Worm (Caenorhabditis elegans) whole organism, mixed stage, embryonic: ENCODE results near the gene str-124.

Experiments
- M03D4.4 ChIP-seq: sonication (generic microtip); optimal IDR thresholded peaks from 2 replicates; lab custom pipeline; 2017; ENCODE audit warnings: mild to moderate bottlenecking, missing genetic modification characterization, missing compliant biosample characterization
- bed-3 ChIP-seq: fragments of 200-800 bp; sonication (Bioruptor generic); optimal IDR thresholded peaks from 3 replicates; lab custom pipeline; 2018; ENCODE audit warnings: mild to moderate bottlenecking, missing genetic modification characterization, moderate library complexity, missing compliant biosample characterization
- blmp-1 ChIP-seq: fragments of 150-350 bp; optimal IDR thresholded peaks from 2 replicates; lab custom pipeline; 2014; ENCODE audit warnings: missing biosample characterization, missing genetic modification characterization
- ceh-39 ChIP-seq: fragments of 150-350 bp; optimal IDR thresholded peaks from 2 replicates; lab custom pipeline; 2014; ENCODE audit warnings: missing biosample characterization, missing genetic modification characterization
- ceh-43 ChIP-seq: fragments of 200-800 bp; sonication (Bioruptor generic); optimal IDR thresholded peaks from 2 replicates; lab custom pipeline; 2018; ENCODE audit warnings: mild to moderate bottlenecking, missing genetic modification characterization, moderate library complexity, missing compliant biosample characterization
- ceh-83 ChIP-seq: fragments of 200-800 bp; sonication (Bioruptor generic); optimal IDR thresholded peaks from 2 replicates; lab custom pipeline; 2018; ENCODE audit warnings: mild to moderate bottlenecking, missing genetic modification characterization, missing compliant biosample characterization
- ces-1 ChIP-seq: fragments of 150-350 bp; optimal IDR thresholded peaks from 2 replicates; lab custom pipeline; 2014; ENCODE audit warnings: missing biosample characterization, missing genetic modification reagents, missing genetic modification characterization
- drap-1 ChIP-seq: fragments of 200-800 bp; sonication (Bioruptor generic); optimal IDR thresholded peaks from 3 replicates; lab custom pipeline; 2018; ENCODE audit warnings: mild to moderate bottlenecking, missing genetic modification characterization, missing compliant biosample characterization
- elt-1 ChIP-seq: sonication (generic microtip); optimal IDR thresholded peaks from 2 replicates; lab custom pipeline; 2017; ENCODE audit warnings: missing genetic modification characterization, mild to moderate bottlenecking, missing compliant biosample characterization, antibody characterized with exemption, moderate library complexity, borderline replicate concordance; ENCODE audit not compliant: insufficient read depth
- flh-1 ChIP-seq: fragments of 200-800 bp; sonication (Bioruptor generic); optimal IDR thresholded peaks from 2 replicates; lab custom pipeline; 2018; ENCODE audit warnings: mild to moderate bottlenecking, missing genetic modification characterization, moderate library complexity, missing compliant biosample characterization
- ham-2 ChIP-seq: fragments of 200-800 bp; sonication (Bioruptor generic); optimal IDR thresholded peaks from 2 replicates; lab custom pipeline; 2018; ENCODE audit warnings: mild to moderate bottlenecking, missing genetic modification characterization, missing compliant biosample characterization
- hlh-1 ChIP-seq: fragments of 150-350 bp; optimal IDR thresholded peaks from 2 replicates; lab custom pipeline; 2014; ENCODE audit warnings: missing biosample characterization, missing genetic modification reagents, missing genetic modification characterization
- lin-13 ChIP-seq: fragments of 150-350 bp; optimal IDR thresholded peaks from 2 replicates; lab custom pipeline; 2014; ENCODE audit warnings: missing biosample characterization, missing genetic modification characterization
- lin-32 ChIP-seq: fragments of 200-800 bp; sonication (Bioruptor generic); optimal IDR thresholded peaks from 2 replicates; lab custom pipeline; 2018; ENCODE audit warnings: mild to moderate bottlenecking, missing genetic modification characterization, missing compliant biosample characterization
- mab-5 ChIP-seq: fragments of 150-350 bp; optimal IDR thresholded peaks from 2 replicates; lab custom pipeline; 2014; ENCODE audit warnings: missing biosample characterization, missing genetic modification characterization
- mls-2 ChIP-seq: sonication (generic microtip); optimal IDR thresholded peaks from 2 replicates; lab custom pipeline; 2016; ENCODE audit warnings: mild to moderate bottlenecking, missing genetic modification characterization, moderate library complexity, missing compliant biosample characterization
- nhr-12 ChIP-seq: fragments of 150-350 bp; optimal IDR thresholded peaks from 2 replicates; lab custom pipeline; 2014; ENCODE audit warnings: missing biosample characterization, missing genetic modification characterization
- nhr-28 ChIP-seq: fragments of 150-350 bp; optimal IDR thresholded peaks from 2 replicates; lab custom pipeline; 2014; ENCODE audit warnings: missing biosample characterization, missing genetic modification characterization
- pha-4 ChIP-seq: fragments of 150-350 bp; optimal IDR thresholded peaks from 2 replicates; lab custom pipeline; 2018; ENCODE audit warnings: missing biosample characterization, missing genetic modification reagents, missing genetic modification characterization
- snpc-4 ChIP-seq: fragments of 150-350 bp; optimal IDR thresholded peaks from 2 replicates; lab custom pipeline; 2014; ENCODE audit warnings: missing biosample characterization, missing genetic modification characterization
- tbx-8 ChIP-seq: fragments of 200-800 bp; sonication (Bioruptor generic); optimal IDR thresholded peaks from 2 replicates; lab custom pipeline; 2018; ENCODE audit warnings: mild to moderate bottlenecking, missing genetic modification characterization, moderate library complexity, missing compliant biosample characterization
- unc-120 ChIP-seq: sonication (generic microtip); optimal IDR thresholded peaks from 2 replicates; lab custom pipeline; 2017; ENCODE audit warnings: missing genetic modification characterization, missing compliant biosample characterization; ENCODE audit not compliant: poor library complexity, severe bottlenecking
- unc-39 ChIP-seq: fragments of 150-350 bp; optimal IDR thresholded peaks from 2 replicates; lab custom pipeline; 2014; ENCODE audit warnings: missing biosample characterization, missing genetic modification characterization
- unc-62 ChIP-seq: fragments of 150-350 bp; optimal IDR thresholded peaks from 2 replicates; lab custom pipeline; 2014; ENCODE audit warnings: missing biosample characterization, missing genetic modification reagents, missing genetic modification characterization
- zip-8 ChIP-seq: fragments of 150-350 bp; optimal IDR thresholded peaks from 2 replicates; lab custom pipeline; 2014; ENCODE audit warnings: missing biosample characterization, missing genetic modification characterization

str-124 gene

DNA sequence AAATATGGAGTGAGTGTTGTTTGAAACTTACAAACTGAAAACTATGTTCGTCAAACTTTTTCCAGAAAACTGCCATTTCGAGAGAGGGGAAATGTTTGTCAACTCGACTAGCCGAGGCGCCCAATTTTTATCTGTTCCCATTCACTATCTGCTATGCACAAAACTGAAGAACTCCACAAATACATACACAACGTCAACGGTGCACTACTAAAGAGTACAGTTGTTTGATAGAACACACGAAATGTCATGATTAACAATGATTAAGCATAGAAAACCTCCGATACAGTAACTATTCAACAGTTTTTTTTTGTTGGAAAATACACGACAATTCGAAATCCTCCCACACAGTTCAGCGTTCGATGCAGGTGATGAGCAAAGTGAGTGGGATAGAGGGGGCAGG lies 31.8 kb downstream of the str-124 start:
- no peak for TF ChIP-seq unc-39 (tag; lab: Kevin White, UChicago)
- TF ChIP-seq ceh-39 (tag; lab: Kevin White, UChicago), result no peak
- no peak for TF ChIP-seq ceh-43 (GFP tag; lab: Kevin White, UChicago)
- TF ChIP-seq mls-2, result no peak
- no peak for TF ChIP-seq ceh-83 (GFP tag; lab: Kevin White, UChicago)
- no peak for TF ChIP-seq ham-2 (GFP tag; lab: Kevin White, UChicago)
- TF ChIP-seq blmp-1 (tag; lab: Kevin White, UChicago), result no peak
- no peak for TF ChIP-seq lin-32
- no peak for TF ChIP-seq ces-1
- no peak for TF ChIP-seq nhr-12 (tag; lab: Kevin White, UChicago)
- no peak for TF ChIP-seq unc-120 (tag; lab: Kevin White, UChicago)
- no peak for TF ChIP-seq zip-8 (tag; lab: Kevin White, UChicago)
- no peak for TF ChIP-seq hlh-1
- TF ChIP-seq mab-5 (tag; lab: Kevin White, UChicago), result no peak
- no peak for TF ChIP-seq bed-3 (GFP tag; lab: Kevin White, UChicago)
- TF ChIP-seq elt-1, result no peak
- no peak for TF ChIP-seq drap-1 (GFP tag; lab: Kevin White, UChicago)
- no peak for TF ChIP-seq lin-13 (tag; lab: Kevin White, UChicago)
- TF ChIP-seq unc-62 (GFP tag; lab: Kevin White, UChicago), result no peak

DNA sequence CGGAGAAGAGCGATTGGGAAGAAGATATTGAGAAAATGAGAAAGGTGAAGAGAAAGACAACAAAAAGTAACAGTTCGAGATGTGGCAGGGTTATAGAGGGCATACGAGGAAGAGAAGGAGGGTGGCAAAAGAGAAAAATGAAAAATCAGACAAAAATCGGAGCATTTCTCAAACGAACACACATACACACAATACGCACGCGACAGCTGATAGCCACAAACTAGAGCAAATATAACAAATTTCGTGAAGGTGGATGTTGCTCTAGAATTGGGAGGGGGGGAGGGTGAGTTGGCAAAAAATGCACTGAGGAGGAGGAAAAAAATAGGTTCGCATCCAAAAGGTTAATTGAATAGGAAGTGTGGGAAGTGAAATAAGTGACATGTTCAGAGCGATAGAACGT lies 37.5 kb downstream of the str-124 start:
- TF ChIP-seq flh-1, result no peak
- no peak for TF ChIP-seq snpc-4 (tag; lab: Kevin White, UChicago)
- TF ChIP-seq elt-1, result no peak
- no peak for TF ChIP-seq ceh-39 (tag; lab: Kevin White, UChicago)
- no peak for TF ChIP-seq unc-62 (GFP tag; lab: Kevin White, UChicago)

DNA sequence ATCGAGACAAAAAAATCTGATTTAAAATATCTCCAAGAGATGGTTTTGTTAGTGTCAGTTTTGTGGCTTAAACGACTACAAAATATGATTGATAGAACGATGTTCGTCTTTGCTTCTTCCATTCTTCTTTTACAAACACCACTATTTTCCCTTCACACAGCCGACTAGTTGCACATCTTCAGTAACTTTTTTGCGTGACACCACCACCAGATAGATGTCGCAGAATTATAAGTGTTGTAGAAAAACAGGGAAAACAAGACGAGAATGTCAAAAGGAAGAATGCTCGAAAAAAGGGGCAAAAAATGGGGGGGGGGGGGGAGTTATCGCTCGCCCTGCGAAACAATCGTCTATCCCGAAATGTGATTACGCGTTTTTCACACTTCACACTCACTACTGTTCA lies 39.1 kb downstream of the str-124 start:
- no peak for TF ChIP-seq pha-4 (tag; lab: Kevin White, UChicago)
- no peak for TF ChIP-seq tbx-8 (GFP tag; lab: Kevin White, UChicago)
- no peak for TF ChIP-seq nhr-12 (tag; lab: Kevin White, UChicago)
- no peak for TF ChIP-seq unc-62 (GFP tag; lab: Kevin White, UChicago)

DNA sequence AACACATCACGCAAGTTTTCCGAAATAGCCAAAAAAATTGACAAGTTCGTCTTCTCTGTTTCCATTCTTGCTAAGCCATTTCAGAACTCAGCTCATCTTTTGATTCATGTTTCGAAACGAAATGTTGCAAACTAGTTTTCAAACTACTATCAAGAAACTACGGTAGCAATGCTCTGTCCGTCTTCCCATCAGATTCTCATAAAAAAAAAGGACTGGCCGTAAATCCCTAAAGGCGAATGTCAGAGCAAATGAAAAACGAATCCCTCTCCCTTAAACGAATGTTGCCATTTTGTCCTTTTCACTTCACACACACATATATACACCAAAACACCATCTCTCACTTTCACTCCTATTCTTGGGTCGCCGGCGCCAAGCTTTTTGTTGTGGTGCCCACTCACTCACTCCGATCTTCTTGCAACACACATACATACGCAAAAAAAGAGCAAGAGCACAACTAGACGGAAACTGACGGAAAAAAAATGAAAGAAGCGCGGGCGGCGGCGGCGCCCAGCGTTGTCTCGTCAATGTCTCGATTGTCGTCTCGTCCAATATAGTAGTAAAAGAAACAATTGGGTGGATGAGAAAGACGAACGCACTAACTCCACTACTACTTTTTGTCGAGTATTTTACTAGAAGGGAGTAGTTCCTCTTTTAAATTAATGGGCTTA lies 40.2 kb downstream of the str-124 start:
- TF ChIP-seq mab-5 (tag; lab: Kevin White, UChicago) (no peak), M03D4.4 (tag; lab: Kevin White, UChicago) (no peak), unc-62 (GFP tag; lab: Kevin White, UChicago) (no peak)

DNA sequence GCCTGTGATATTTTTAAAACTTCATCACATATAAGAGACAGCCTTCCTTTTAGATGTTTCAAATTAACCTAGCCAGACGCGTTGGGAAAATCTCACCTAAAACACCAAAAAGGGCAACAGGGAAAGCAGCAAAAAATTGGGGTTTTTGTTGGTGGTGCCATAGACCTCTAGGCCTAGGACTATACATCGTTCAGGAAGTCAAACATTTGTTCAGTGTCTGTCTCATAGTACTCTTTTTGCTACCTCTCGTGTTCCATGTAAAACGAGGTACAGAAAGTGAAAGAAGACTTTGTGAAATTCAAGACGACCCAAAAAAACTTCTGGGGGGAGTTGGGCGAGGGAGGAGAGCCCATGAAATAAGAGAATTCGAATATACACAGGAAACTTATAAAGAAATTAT lies 41.3 kb downstream of the str-124 start:
- TF ChIP-seq lin-13 (tag; lab: Kevin White, UChicago) (no peak), nhr-12 (tag; lab: Kevin White, UChicago) (no peak), mab-5 (tag; lab: Kevin White, UChicago) (no peak), bed-3 (GFP tag; lab: Kevin White, UChicago) (no peak), ceh-83 (GFP tag; lab: Kevin White, UChicago) (no peak), ceh-39 (tag; lab: Kevin White, UChicago) (no peak)
- TF ChIP-seq, all 35 proteins: peak for 0

DNA sequence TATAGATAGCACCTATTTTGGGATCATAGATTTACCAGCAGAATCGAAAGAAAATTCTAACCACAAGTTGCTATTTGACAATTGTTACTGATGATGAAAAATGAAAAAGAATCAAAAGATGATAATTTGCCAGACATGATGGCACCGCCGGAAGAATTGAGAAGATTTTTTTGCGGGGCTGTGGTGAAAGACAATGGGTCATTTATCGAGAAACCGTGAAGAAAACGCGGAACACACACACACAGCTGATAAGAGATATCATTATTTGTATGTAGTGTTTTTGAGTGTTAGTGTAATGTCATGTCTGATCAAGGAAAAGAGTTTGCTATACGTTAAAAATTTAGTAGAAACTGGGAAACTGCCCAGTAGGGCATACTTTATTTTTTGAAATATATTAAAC lies 47.1 kb downstream of the str-124 start:
- no peak for TF ChIP-seq nhr-28 (tag; lab: Kevin White, UChicago)
- no peak for TF ChIP-seq flh-1
